Fruit fly (Drosophila melanogaster): Measurements from ENCODE around the gene Dim1.
A peak's percentile ranks its signal among the peaks of the same experiment; 100 is the strongest.

The Dim1 gene

dm6 chr2L:4375035-4376009 is 27.7 kb upstream of the Dim1 start:
- TF ChIP-seq CG2120 (GFP tag; optimal IDR thresholded peaks at IDR 0.05) (peak; percentile 1), sob (GFP tag; IDR thresholded peaks at IDR 0.05) (peak; percentile 46), CG9932 (GFP tag; IDR thresholded peaks at IDR 0.05) (peak; percentile 32; the same call in 1 of the 2 replicates), CG11398 (GFP tag; optimal IDR thresholded peaks at IDR 0.05) (no peak), CG2875 (GFP tag; optimal IDR thresholded peaks at IDR 0.05) (no peak), CG32532 (GFP tag; IDR thresholded peaks at IDR 0.05) (0 out of 2 replicates have a peak, but pooled peaks have one; percentile 26), CG17612 (GFP tag; IDR thresholded peaks at IDR 0.05) (peak; percentile 22; the same call in 1 of the 2 replicates), CG14014 (GFP tag; IDR thresholded peaks at IDR 0.05) (0 out of 2 replicates have a peak, but pooled peaks have one; percentile 26), pho (GFP tag; optimal IDR thresholded peaks at IDR 0.05) (no peak), gfzf (GFP tag; optimal IDR thresholded peaks at IDR 0.05) (no peak), pan (optimal IDR thresholded peaks at IDR 0.05) (no peak), pan (GFP tag; optimal IDR thresholded peaks at IDR 0.05 in 1 of 2, IDR thresholded peaks at IDR 0.05 in 1 of 2) (no peak), CG1529 (GFP tag; optimal IDR thresholded peaks at IDR 0.05) (no peak), sd (tag; optimal IDR thresholded peaks at IDR 0.05) (peak; percentile 81), tll (GFP tag; optimal IDR thresholded peaks at IDR 0.05) (no peak), nom (GFP tag; optimal IDR thresholded peaks at IDR 0.05) (peak; percentile 83), CG15514 (GFP tag; optimal IDR thresholded peaks at IDR 0.05) (no peak), bowl (GFP tag; IDR thresholded peaks at IDR 0.05) (no peak), nau (GFP tag; optimal IDR thresholded peaks at IDR 0.05) (peak; percentile 12), CG3838 (GFP tag; optimal IDR thresholded peaks at IDR 0.05) (no peak), HLH3B (GFP tag; IDR thresholded peaks at IDR 0.05) (0 out of 2 replicates have a peak, but pooled peaks have one; percentile 28), Ravus (GFP tag; IDR thresholded peaks at IDR 0.05) (no peak), CG12659 (GFP tag; optimal IDR thresholded peaks at IDR 0.05) (no peak), D (optimal IDR thresholded peaks at IDR 0.05) (no peak), D (GFP tag; optimal IDR thresholded peaks at IDR 0.05) (peak; percentile 6), unpg (GFP tag; optimal IDR thresholded peaks at IDR 0.05) (peak; percentile 12), YL-1 (GFP tag; optimal IDR thresholded peaks at IDR 0.05) (peak; percentile 29), Ets65A (GFP tag) (peak; percentile 50), HLH54F (GFP tag; optimal IDR thresholded peaks at IDR 0.05) (no peak), otp (GFP tag; IDR thresholded peaks at IDR 0.05) (peak; percentile 54; the same call in 1 of the 3 replicates), dysf (GFP tag; IDR thresholded peaks at IDR 0.05) (0 out of 3 replicates have a peak, but pooled peaks have one; percentile 17), Drgx (GFP tag; IDR thresholded peaks at IDR 0.05) (peak; percentile 23), Xrp1 (GFP tag; IDR thresholded peaks at IDR 0.05) (0 out of 2 replicates have a peak, but pooled peaks have one; percentile 7), CG9437 (GFP tag; optimal IDR thresholded peaks at IDR 0.05) (no peak), CG8089 (GFP tag; optimal IDR thresholded peaks at IDR 0.05) (no peak), CG8281 (tag; optimal IDR thresholded peaks at IDR 0.05) (peak; percentile 81), nerfin-1 (tag; optimal IDR thresholded peaks at IDR 0.05) (peak; percentile 2), inv (GFP tag; IDR thresholded peaks at IDR 0.05; ENCODE audit: partially characterized antibody) (no peak), CG5180 (GFP tag; optimal IDR thresholded peaks at IDR 0.05) (no peak), ase (GFP tag; IDR thresholded peaks at IDR 0.05) (0 out of 3 replicates have a peak, but pooled peaks have one; percentile 12), cg (GFP tag; optimal IDR thresholded peaks at IDR 0.05) (no peak), Dek (tag; optimal IDR thresholded peaks at IDR 0.05) (peak; percentile 2), mld (GFP tag; IDR thresholded peaks at IDR 0.05; ENCODE audit: partially characterized antibody) (no peak), CG6813 (GFP tag; optimal IDR thresholded peaks at IDR 0.05) (peak; percentile 39), zfh1 (GFP tag; IDR thresholded peaks at IDR 0.05) (0 out of 3 replicates have a peak, but pooled peaks have one; percentile 27), jumu (GFP tag; optimal IDR thresholded peaks at IDR 0.05) (peak; percentile 4), phol (tag; optimal IDR thresholded peaks at IDR 0.05) (peak; percentile 8)

All from whole organism, embryonic.